Worm (Caenorhabditis elegans) whole organism, L2 larva: ENCODE results near the gene ttc-39B.

ENCODE experiments used
- C34F6.9 ChIP-seq: fragments of 150-350 bp; optimal IDR thresholded peaks from 2 replicates; lab custom pipeline; 2014; ENCODE audit warnings: missing biosample characterization, missing genetic modification characterization
- R02D3.7 ChIP-seq: fragments of 150-350 bp; optimal IDR thresholded peaks from 2 replicates; lab custom pipeline; 2014; ENCODE audit warnings: missing biosample characterization, missing genetic modification characterization
- Y55F3AM.14 ChIP-seq: fragments of 200-800 bp; sonication (Bioruptor generic); optimal IDR thresholded peaks from 2 replicates; lab custom pipeline; 2018; ENCODE audit warnings: mild to moderate bottlenecking, missing genetic modification characterization, missing compliant biosample characterization
- ZK546.5 ChIP-seq: sonication (generic microtip); optimal IDR thresholded peaks from 2 replicates; lab custom pipeline; 2017; ENCODE audit warnings: missing biosample characterization, missing genetic modification characterization
- alr-1 ChIP-seq: fragments of 150-350 bp; optimal IDR thresholded peaks from 2 replicates; lab custom pipeline; 2014; ENCODE audit warnings: missing biosample characterization, missing genetic modification characterization
- ama-1 ChIP-seq: fragments of 150-350 bp; optimal IDR thresholded peaks from 2 replicates; lab custom pipeline; 2018; ENCODE audit warnings: inconsistent platforms
- blmp-1 ChIP-seq: sonication (generic microtip); optimal IDR thresholded peaks from 2 replicates; lab custom pipeline; 2017; ENCODE audit warnings: missing genetic modification characterization, mild to moderate bottlenecking, missing compliant biosample characterization, antibody characterized with exemption, moderate library complexity; ENCODE audit not compliant: insufficient read depth
- ceh-16 ChIP-seq: fragments of 150-350 bp; optimal IDR thresholded peaks from 2 replicates; lab custom pipeline; 2014; ENCODE audit warnings: missing biosample characterization, missing genetic modification characterization
- ceh-82 ChIP-seq: fragments of 150-350 bp; optimal IDR thresholded peaks from 2 replicates; lab custom pipeline; 2014; ENCODE audit warnings: missing biosample characterization, missing genetic modification characterization
- crh-2 ChIP-seq: sonication (generic microtip); optimal IDR thresholded peaks from 2 replicates; lab custom pipeline; 2017; ENCODE audit warnings: missing biosample characterization, missing genetic modification characterization
- dmd-4 ChIP-seq: sonication (generic microtip); optimal IDR thresholded peaks from 2 replicates; lab custom pipeline; 2017; ENCODE audit warnings: missing biosample characterization, missing genetic modification characterization
- egl-27 ChIP-seq: sonication (generic microtip); optimal IDR thresholded peaks from 3 replicates; lab custom pipeline; 2017; ENCODE audit warnings: missing biosample characterization, missing genetic modification reagents, missing genetic modification characterization
- elt-1 ChIP-seq: fragments of 150-350 bp; optimal IDR thresholded peaks from 2 replicates; lab custom pipeline; 2014; ENCODE audit warnings: missing biosample characterization, missing genetic modification characterization
- elt-3 ChIP-seq: sonication (generic microtip); optimal IDR thresholded peaks from 2 replicates; lab custom pipeline; 2017; ENCODE audit warnings: missing biosample characterization, missing genetic modification characterization
- fos-1 ChIP-seq: fragments of 150-350 bp; optimal IDR thresholded peaks from 2 replicates; lab custom pipeline; 2014; ENCODE audit warnings: missing biosample characterization, missing genetic modification characterization
- lin-11 ChIP-seq: fragments of 150-350 bp; sonication (generic microtip); optimal IDR thresholded peaks from 2 replicates; lab custom pipeline; 2014; ENCODE audit warnings: missing biosample characterization, missing genetic modification characterization, inconsistent platforms, mixed read lengths
- lin-13 ChIP-seq: fragments of 150-350 bp; optimal IDR thresholded peaks from 2 replicates; lab custom pipeline; 2014; ENCODE audit warnings: missing biosample characterization, missing genetic modification reagents, missing genetic modification characterization
- lin-39 ChIP-seq: fragments of 150-350 bp; optimal IDR thresholded peaks from 2 replicates; lab custom pipeline; 2014; ENCODE audit warnings: missing biosample characterization, missing genetic modification reagents, missing genetic modification characterization
- lsy-2 ChIP-seq, 2 experiments: fragments of 150-350 bp in 1 of 2; sonication (generic microtip) in 1 of 2; optimal IDR thresholded peaks; 2 replicates each; lab custom pipeline; 2014 to 2017; ENCODE audit warnings: missing biosample characterization in 2 of 2, missing genetic modification characterization in 2 of 2
- mab-5 ChIP-seq: fragments of 150-350 bp; optimal IDR thresholded peaks from 2 replicates; lab custom pipeline; 2014; ENCODE audit warnings: missing biosample characterization, missing genetic modification characterization
- mbf-1 ChIP-seq: sonication (generic microtip); optimal IDR thresholded peaks from 2 replicates; lab custom pipeline; 2017; ENCODE audit warnings: missing biosample characterization, missing genetic modification characterization
- mdl-1 ChIP-seq, 2 experiments: fragments of 150-350 bp in 1 of 2; sonication (generic microtip) in 1 of 2; optimal IDR thresholded peaks; 2 replicates each; lab custom pipeline; 2017; ENCODE audit warnings: missing biosample characterization in 2 of 2, missing genetic modification characterization in 2 of 2
- nhr-10 ChIP-seq: sonication (generic microtip); optimal IDR thresholded peaks from 2 replicates; lab custom pipeline; 2017; ENCODE audit warnings: missing biosample characterization, missing genetic modification characterization
- nhr-11 ChIP-seq: fragments of 150-350 bp; optimal IDR thresholded peaks from 2 replicates; lab custom pipeline; 2014; ENCODE audit warnings: missing biosample characterization, missing genetic modification characterization
- nhr-12 ChIP-seq: fragments of 150-350 bp; optimal IDR thresholded peaks from 2 replicates; lab custom pipeline; 2014; ENCODE audit warnings: missing biosample characterization, missing genetic modification characterization
- nhr-129 ChIP-seq: fragments of 150-350 bp; optimal IDR thresholded peaks from 2 replicates; lab custom pipeline; 2014; ENCODE audit warnings: missing biosample characterization, missing genetic modification characterization
- nhr-21 ChIP-seq: fragments of 150-350 bp; optimal IDR thresholded peaks from 2 replicates; lab custom pipeline; 2014; ENCODE audit warnings: missing biosample characterization, missing genetic modification characterization
- nhr-23 ChIP-seq: fragments of 150-350 bp; optimal IDR thresholded peaks from 2 replicates; lab custom pipeline; 2014; ENCODE audit warnings: missing biosample characterization, missing genetic modification reagents, missing genetic modification characterization
- nhr-237 ChIP-seq: fragments of 150-350 bp; optimal IDR thresholded peaks from 2 replicates; lab custom pipeline; 2014; ENCODE audit warnings: missing biosample characterization, missing genetic modification characterization
- nhr-25 ChIP-seq: fragments of 150-350 bp; sonication (generic microtip); optimal IDR thresholded peaks from 3 replicates; lab custom pipeline; 2014; ENCODE audit warnings: missing biosample characterization, missing genetic modification characterization
- nhr-6 ChIP-seq: fragments of 150-350 bp; optimal IDR thresholded peaks from 2 replicates; lab custom pipeline; 2014; ENCODE audit warnings: missing biosample characterization, missing genetic modification characterization
- peb-1 ChIP-seq: fragments of 150-350 bp; optimal IDR thresholded peaks from 2 replicates; lab custom pipeline; 2014; ENCODE audit warnings: missing biosample characterization, missing genetic modification characterization
- sem-4 ChIP-seq: fragments of 150-350 bp; optimal IDR thresholded peaks from 2 replicates; lab custom pipeline; 2014; ENCODE audit warnings: missing biosample characterization, missing genetic modification reagents, missing genetic modification characterization
- skn-1 ChIP-seq: sonication (generic microtip); optimal IDR thresholded peaks from 2 replicates; lab custom pipeline; 2017; ENCODE audit warnings: missing biosample characterization, missing genetic modification characterization
- sma-3 ChIP-seq: sonication (generic microtip); optimal IDR thresholded peaks from 2 replicates; lab custom pipeline; 2016; ENCODE audit warnings: missing genetic modification reagents, missing genetic modification characterization, missing compliant biosample characterization
- sma-9 ChIP-seq, 2 experiments: fragments of 150-350 bp in 1 of 2; sonication (generic microtip) in 1 of 2; optimal IDR thresholded peaks; 2 replicates each; lab custom pipeline; 2014 to 2016; ENCODE audit warnings: missing genetic modification characterization in 2 of 2, mild to moderate bottlenecking in 1 of 2, missing biosample characterization in 1 of 2, missing compliant biosample characterization in 1 of 2, missing genetic modification reagents in 1 of 2, moderate library complexity in 1 of 2
- snpc-4 ChIP-seq: fragments of 150-350 bp; optimal IDR thresholded peaks from 2 replicates; lab custom pipeline; 2014; ENCODE audit warnings: missing biosample characterization, missing genetic modification characterization
- unc-39 ChIP-seq: fragments of 150-350 bp; optimal IDR thresholded peaks from 2 replicates; lab custom pipeline; 2014; ENCODE audit warnings: missing biosample characterization, missing genetic modification characterization
- unc-55 ChIP-seq: fragments of 150-350 bp; sonication (generic microtip); optimal IDR thresholded peaks from 3 replicates; lab custom pipeline; 2014; ENCODE audit warnings: missing biosample characterization, missing genetic modification reagents, missing genetic modification characterization
- unc-62 ChIP-seq: fragments of 150-350 bp; optimal IDR thresholded peaks from 2 replicates; lab custom pipeline; 2014; ENCODE audit warnings: missing biosample characterization, missing genetic modification reagents, missing genetic modification characterization
- zag-1 ChIP-seq: fragments of 150-350 bp; optimal IDR thresholded peaks from 2 replicates; lab custom pipeline; 2014; ENCODE audit warnings: missing biosample characterization, missing genetic modification characterization
- ztf-1 ChIP-seq: fragments of 200-800 bp; sonication (Bioruptor generic); conservative IDR thresholded peaks from 2 replicates; pipeline ENCODE4 v1.3.6; 2022; ENCODE audit warnings: missing genetic modification characterization, missing compliant biosample characterization
- ztf-11 ChIP-seq: sonication (generic microtip); optimal IDR thresholded peaks from 2 replicates; lab custom pipeline; 2017; ENCODE audit warnings: missing biosample characterization, missing genetic modification characterization
- ztf-4 ChIP-seq: fragments of 150-350 bp; optimal IDR thresholded peaks from 2 replicates; lab custom pipeline; 2014; ENCODE audit warnings: missing biosample characterization, missing genetic modification characterization

Gene ttc-39B

ce11 chrII:6348360-6348759 lies 14.6 kb upstream of the ttc-39B start (continued):
- no peak for TF ChIP-seq alr-1
- peak; percentile 47 for TF ChIP-seq snpc-4 (tag; lab: Kevin White, UChicago)
- TF ChIP-seq ZK546.5 (tag; lab: Kevin White, UChicago), result no peak
- TF ChIP-seq mab-5 (tag; lab: Kevin White, UChicago), result peak; percentile 90
- peak; percentile 90 for TF ChIP-seq blmp-1
- no peak for TF ChIP-seq R02D3.7 (tag; lab: Kevin White, UChicago)
- TF ChIP-seq nhr-10, result peak; percentile 56
- TF ChIP-seq ztf-1 (GFP tag; lab: Robert Waterston, UW), result no peak
- peak; percentile 44 for TF ChIP-seq ceh-82 (tag; lab: Kevin White, UChicago)
- TF ChIP-seq lin-11 (tag; lab: Kevin White, UChicago), result peak; percentile 82
- peak; percentile 72 to 92 for TF ChIP-seq lsy-2 (tag; optimal IDR thresholded peaks at IDR 0.05; lab: Kevin White, UChicago)
- TF ChIP-seq nhr-12 (tag; lab: Kevin White, UChicago), result no peak
- TF ChIP-seq nhr-23, result no peak
- peak; percentile 58 for TF ChIP-seq zag-1 (tag; lab: Kevin White, UChicago)

- TF ChIP-seq unc-62 (GFP tag; lab: Kevin White, UChicago) (peak; percentile 14), nhr-10 (no peak), mdl-1 (tag; optimal IDR thresholded peaks at IDR 0.05; lab: Kevin White, UChicago) (peak; percentile 14 to 25), lin-13 (GFP tag; lab: Kevin White, UChicago) (peak; percentile 15), ama-1 (peak; percentile 97), egl-27 (tag; lab: Kevin White, UChicago) (peak; percentile 45), sma-3 (peak; percentile 35), crh-2 (tag; lab: Kevin White, UChicago) (peak; percentile 51), elt-3 (no peak), lin-11 (tag; lab: Kevin White, UChicago) (peak; percentile 60), elt-1 (tag; lab: Kevin White, UChicago) (no peak), nhr-129 (tag; lab: Kevin White, UChicago) (peak; percentile 91), C34F6.9 (tag; lab: Kevin White, UChicago) (peak; percentile 81), snpc-4 (tag; lab: Kevin White, UChicago) (no peak), nhr-25 (tag; lab: Kevin White, UChicago) (peak; percentile 55), nhr-11 (no peak), nhr-6 (tag; lab: Kevin White, UChicago) (peak; percentile 48), fos-1 (tag; lab: Kevin White, UChicago) (peak; percentile 55), nhr-21 (tag; lab: Kevin White, UChicago) (peak; percentile 50), sem-4 (tag; lab: Kevin White, UChicago) (peak; percentile 9), ceh-82 (tag; lab: Kevin White, UChicago) (peak; percentile 28), lsy-2 (tag; optimal IDR thresholded peaks at IDR 0.05; lab: Kevin White, UChicago) (peak; percentile 36 to 59), blmp-1 (peak; percentile 83), unc-55 (GFP tag; lab: Kevin White, UChicago) (peak; percentile 68), ztf-11 (no peak), sma-9 (GFP tag; optimal IDR thresholded peaks at IDR 0.05; lab: Kevin White, UChicago) (peak; percentile 51), sma-9 (tag; optimal IDR thresholded peaks at IDR 0.05; lab: Kevin White, UChicago) (no peak), zag-1 (tag; lab: Kevin White, UChicago) (peak; percentile 71), skn-1 (tag; lab: Kevin White, UChicago) (no peak), Y55F3AM.14 (peak; percentile 36)
These were observed 13.7 kb upstream of the ttc-39B start, which contains the start of gene lgg-1 for ce11 chrII:6347341-6348118. TSS of gene lgg-1 (minus strand) at chrII:6347719.

- TF ChIP-seq ama-1, result peak; percentile 98
- no peak for TF ChIP-seq mdl-1 (tag; optimal IDR thresholded peaks at IDR 0.05; lab: Kevin White, UChicago)
- TF ChIP-seq blmp-1, result peak; percentile 20
- no peak for TF ChIP-seq mbf-1 (tag; lab: Kevin White, UChicago)
- TF ChIP-seq ztf-4 (tag; lab: Kevin White, UChicago), result peak; percentile 95
- peak; percentile 86 for TF ChIP-seq nhr-6 (tag; lab: Kevin White, UChicago)
- TF ChIP-seq ceh-16, result no peak
- peak; percentile 90 for TF ChIP-seq nhr-21 (tag; lab: Kevin White, UChicago)
- no peak for TF ChIP-seq nhr-12 (tag; lab: Kevin White, UChicago)
- TF ChIP-seq elt-1 (tag; lab: Kevin White, UChicago), result no peak
- peak; percentile 20 for TF ChIP-seq Y55F3AM.14
- TF ChIP-seq elt-3, result no peak
- peak; percentile 79 for TF ChIP-seq crh-2 (tag; lab: Kevin White, UChicago)
- peak; percentile 79 for TF ChIP-seq sma-3
- TF ChIP-seq ztf-11, result no peak
- TF ChIP-seq nhr-25 (tag; lab: Kevin White, UChicago), result peak; percentile 81
- no peak for TF ChIP-seq ZK546.5 (tag; lab: Kevin White, UChicago)
- peak; percentile 78 for TF ChIP-seq C34F6.9 (tag; lab: Kevin White, UChicago)
- TF ChIP-seq nhr-237 (tag; lab: Kevin White, UChicago), result no peak
- no peak for TF ChIP-seq dmd-4 (tag; lab: Kevin White, UChicago)
- no peak for TF ChIP-seq mab-5 (tag; lab: Kevin White, UChicago)
- no peak for TF ChIP-seq lin-39 (tag; lab: Kevin White, UChicago)
- no peak for TF ChIP-seq unc-39 (tag; lab: Kevin White, UChicago)
- TF ChIP-seq ztf-1 (GFP tag; lab: Robert Waterston, UW), result 0 out of 2 replicates have a peak, but pooled peaks have one; percentile 66
- TF ChIP-seq nhr-10, result peak; percentile 42
- TF ChIP-seq ceh-82 (tag; lab: Kevin White, UChicago), result no peak
- no peak for TF ChIP-seq peb-1 (tag; lab: Kevin White, UChicago)
- TF ChIP-seq zag-1 (tag; lab: Kevin White, UChicago), result no peak
- TF ChIP-seq unc-62 (GFP tag; lab: Kevin White, UChicago), result no peak
These were observed 12.8 kb upstream of the ttc-39B start for ce11 chrII:6346551-6347079.
